Worm (Caenorhabditis elegans): ENCODE measurements around the gene lec-10.

The lec-10 gene

ce11 chrV:6522879-6523497, 34.1 kb upstream of the lec-10 start (continued):
- no peak for TF ChIP-seq madf-9 (GFP tag; conservative IDR thresholded peaks at IDR 0.05)
- no peak for TF ChIP-seq egl-43 (GFP tag; IDR thresholded peaks at IDR 0.05)
- no peak for TF ChIP-seq mep-1 (tag; optimal IDR thresholded peaks at IDR 0.05)
- TF ChIP-seq nhr-42 (GFP tag; IDR thresholded peaks at IDR 0.05): no peak
- no peak for TF ChIP-seq F49E8.2 (tag; optimal IDR thresholded peaks at IDR 0.05; ENCODE audit: borderline replicate concordance)
- peak; percentile 56; the same call in 1 of the 2 replicates for TF ChIP-seq lin-1 (GFP tag; IDR thresholded peaks at IDR 0.05)
- TF ChIP-seq ZK546.5 (tag; optimal IDR thresholded peaks at IDR 0.05): no peak
- no peak for TF ChIP-seq nhr-76 (tag; optimal IDR thresholded peaks at IDR 0.05)
- TF ChIP-seq hlh-11 (tag; optimal IDR thresholded peaks at IDR 0.05): peak; percentile 88
- TF ChIP-seq ama-1 (optimal IDR thresholded peaks at IDR 0.05): no peak
- no peak for TF ChIP-seq nhr-6 (tag; optimal IDR thresholded peaks at IDR 0.05)
- TF ChIP-seq ZK337.2 (GFP tag; IDR thresholded peaks at IDR 0.05): no peak
- no peak for TF ChIP-seq zfp-3 (GFP tag; conservative IDR thresholded peaks at IDR 0.05)
- TF ChIP-seq fos-1 (tag; optimal IDR thresholded peaks at IDR 0.05): no peak
- TF ChIP-seq Y48G9A.11 (GFP tag; IDR thresholded peaks at IDR 0.05): no peak
- TF ChIP-seq F37D6.2 (tag; optimal IDR thresholded peaks at IDR 0.05): no peak
- no peak for TF ChIP-seq T20F7.1 (GFP tag; optimal IDR thresholded peaks at IDR 0.05)
- TF ChIP-seq ztf-7 (tag; optimal IDR thresholded peaks at IDR 0.05): no peak
- TF ChIP-seq set-16 (GFP tag; IDR thresholded peaks at IDR 0.05): no peak
- no peak for TF ChIP-seq lin-13 (GFP tag; optimal IDR thresholded peaks at IDR 0.05)
- no peak for TF ChIP-seq mxl-2 (GFP tag; conservative IDR thresholded peaks at IDR 0.05)
- TF ChIP-seq skn-1 (tag; optimal IDR thresholded peaks at IDR 0.05): no peak
- TF ChIP-seq arid-1 (GFP tag; conservative IDR thresholded peaks at IDR 0.05): no peak
- no peak for TF ChIP-seq dpl-1 (GFP tag; optimal IDR thresholded peaks at IDR 0.05)
- no peak for TF ChIP-seq nhr-111 (GFP tag; optimal IDR thresholded peaks at IDR 0.05)
- TF ChIP-seq spr-3 (GFP tag; optimal IDR thresholded peaks at IDR 0.05): no peak
- TF ChIP-seq zag-1 (tag; optimal IDR thresholded peaks at IDR 0.05): no peak
- TF ChIP-seq ztf-11 (tag; optimal IDR thresholded peaks at IDR 0.05): no peak
- TF ChIP-seq nhr-41 (GFP tag; IDR thresholded peaks at IDR 0.05): peak; percentile 41; the same call in 1 of the 2 replicates
- no peak for TF ChIP-seq egl-27 (tag; optimal IDR thresholded peaks at IDR 0.05)
- no peak for TF ChIP-seq Y105C5A.15 (GFP tag; IDR thresholded peaks at IDR 0.05)
- no peak for TF ChIP-seq ceh-32 (tag; optimal IDR thresholded peaks at IDR 0.05; ENCODE audit: poor library complexity)
- no peak for TF ChIP-seq ces-1 (GFP tag; optimal IDR thresholded peaks at IDR 0.05)
- no peak for TF ChIP-seq fkh-10 (GFP tag; optimal IDR thresholded peaks at IDR 0.05)
- no peak for TF ChIP-seq pha-4 (GFP tag; IDR thresholded peaks at IDR 0.05)
- TF ChIP-seq pha-4 (tag; optimal IDR thresholded peaks at IDR 0.05): no peak
- TF ChIP-seq ceh-20 (GFP tag; IDR thresholded peaks at IDR 0.05): 0 out of 2 replicates have a peak, but pooled peaks have one; percentile 15
- peak; percentile 67; the same call in 1 of the 2 replicates for TF ChIP-seq php-3 (GFP tag; IDR thresholded peaks at IDR 0.05)
- no peak for TF ChIP-seq spr-1 (tag; optimal IDR thresholded peaks at IDR 0.05)
- TF ChIP-seq aly-2 (tag; optimal IDR thresholded peaks at IDR 0.05): no peak
- TF ChIP-seq attf-4 (tag; optimal IDR thresholded peaks at IDR 0.05): no peak
- no peak for TF ChIP-seq snpc-4 (tag; optimal IDR thresholded peaks at IDR 0.05)
- TF ChIP-seq gei-8 (GFP tag; optimal IDR thresholded peaks at IDR 0.05): no peak
- TF ChIP-seq hif-1 (tag; optimal IDR thresholded peaks at IDR 0.05): no peak
- TF ChIP-seq vab-7 (GFP tag; IDR thresholded peaks at IDR 0.05): no peak
- no peak for TF ChIP-seq daf-19 (GFP tag; conservative IDR thresholded peaks at IDR 0.05)
- TF ChIP-seq lin-39 (tag; optimal IDR thresholded peaks at IDR 0.05): no peak
- TF ChIP-seq lir-3 (tag; optimal IDR thresholded peaks at IDR 0.05): no peak
- no peak for TF ChIP-seq nhr-102 (tag; optimal IDR thresholded peaks at IDR 0.05)
- no peak for TF ChIP-seq hmg-1.1 (GFP tag; IDR thresholded peaks at IDR 0.05)
- TF ChIP-seq mdt-29 (GFP tag; IDR thresholded peaks at IDR 0.05): no peak
- no peak for TF ChIP-seq lin-38 (GFP tag; IDR thresholded peaks at IDR 0.05)

All from whole organism, L4 larva.